Fruit fly (Drosophila melanogaster) whole organism, prepupa: ENCODE results near the gene CG18585.

Source experiments
- Blimp-1 ChIP-seq: fragments of 200-800 bp; sonication (Bioruptor generic); optimal IDR thresholded peaks from 3 replicates; lab custom pipeline; 2017; ENCODE audit warnings: missing biosample characterization, missing genetic modification characterization, mild to moderate bottlenecking, moderate library complexity, missing genetic modification reagents
- CG10669 ChIP-seq: fragments of 200-800 bp; sonication (Bioruptor generic); optimal IDR thresholded peaks from 3 replicates; lab custom pipeline; 2018; ENCODE audit warnings: missing biosample characterization, mild to moderate bottlenecking, missing genetic modification characterization, moderate library complexity
- CG11294 ChIP-seq: fragments of 200-800 bp; sonication (Bioruptor generic); IDR thresholded peaks from 2 replicates; pipeline ENCODE4 v1.3.6; 2022; ENCODE audit warnings: missing biosample characterization, missing genetic modification characterization
- CG11762 ChIP-seq: fragments of 200-800 bp; sonication (Bioruptor generic); optimal IDR thresholded peaks from 3 replicates; lab custom pipeline; 2016; ENCODE audit warnings: missing biosample characterization, missing genetic modification characterization; ENCODE audit not compliant: insufficient read depth
- CG1621 ChIP-seq: fragments of 200-800 bp; sonication (Bioruptor generic); optimal IDR thresholded peaks from 3 replicates; lab custom pipeline; 2018; ENCODE audit warnings: missing biosample characterization, mild to moderate bottlenecking, missing genetic modification characterization
- CG31627 ChIP-seq: fragments of 200-800 bp; sonication (Bioruptor generic); optimal IDR thresholded peaks from 3 replicates; lab custom pipeline; 2016; ENCODE audit warnings: missing biosample characterization, missing genetic modification characterization
- CG34406 ChIP-seq: fragments of 200-800 bp; sonication (Bioruptor generic); optimal IDR thresholded peaks from 3 replicates; lab custom pipeline; 2016; ENCODE audit warnings: missing biosample characterization, missing genetic modification characterization
- CG6163 ChIP-seq: fragments of 200-800 bp; sonication (Bioruptor generic); IDR thresholded peaks from 3 replicates; pipeline ENCODE4 v1.3.6; 2022; ENCODE audit warnings: missing biosample characterization, missing genetic modification characterization
- CG6276 ChIP-seq: fragments of 200-800 bp; sonication (Bioruptor generic); optimal IDR thresholded peaks from 2 replicates; lab custom pipeline; 2017; ENCODE audit warnings: missing biosample characterization, mild to moderate bottlenecking, missing genetic modification characterization
- CG7368 ChIP-seq: fragments of 200-800 bp; sonication (Bioruptor generic); optimal IDR thresholded peaks from 3 replicates; lab custom pipeline; 2016; ENCODE audit warnings: missing biosample characterization, missing genetic modification characterization
- CG8119 ChIP-seq: fragments of 200-800 bp; sonication (Bioruptor generic); IDR thresholded peaks from 3 replicates; pipeline ENCODE4 v1.3.6; 2022; ENCODE audit warnings: missing biosample characterization, missing genetic modification characterization
- CG8319 ChIP-seq: fragments of 200-800 bp; sonication (Bioruptor generic); optimal IDR thresholded peaks from 3 replicates; lab custom pipeline; 2016; ENCODE audit warnings: missing biosample characterization, missing genetic modification characterization
- CG8632 ChIP-seq: fragments of 200-800 bp; sonication (Bioruptor generic); optimal IDR thresholded peaks from 3 replicates; lab custom pipeline; 2016; ENCODE audit warnings: missing biosample characterization, missing genetic modification characterization
- Eip75B ChIP-seq: fragments of 200-800 bp; sonication (Bioruptor generic); optimal IDR thresholded peaks from 3 replicates; lab custom pipeline; 2016; ENCODE audit warnings: missing biosample characterization, missing genetic modification characterization
- Eip78C ChIP-seq: fragments of 200-800 bp; sonication (Bioruptor generic); peaks from one replicate; lab custom pipeline; 2016; ENCODE audit warnings: missing biosample characterization, missing genetic modification characterization
- Eip93F ChIP-seq: fragments of 200-800 bp; sonication (Bioruptor generic); optimal IDR thresholded peaks from 2 replicates; lab custom pipeline; 2016; ENCODE audit warnings: missing biosample characterization, mild to moderate bottlenecking, missing genetic modification characterization
- Ets21C ChIP-seq: fragments of 200-800 bp; sonication (Bioruptor generic); optimal IDR thresholded peaks from 3 replicates; lab custom pipeline; 2016; ENCODE audit warnings: missing biosample characterization, missing genetic modification characterization
- Ets96B ChIP-seq: fragments of 200-800 bp; optimal IDR thresholded peaks from 2 replicates; lab custom pipeline; 2019; ENCODE audit warnings: missing biosample characterization, mild to moderate bottlenecking, missing genetic modification characterization, moderate library complexity
- Gug ChIP-seq: fragments of 200-800 bp; sonication (Bioruptor generic); IDR thresholded peaks from 2 replicates; pipeline ENCODE4 v1.3.6; 2022; ENCODE audit warnings: missing biosample characterization, missing genetic modification characterization
- Hr38 ChIP-seq: sonication (Bioruptor generic); optimal IDR thresholded peaks from 2 replicates; lab custom pipeline; 2016; ENCODE audit warnings: missing biosample characterization, missing genetic modification characterization
- Lpt ChIP-seq: fragments of 200-800 bp; sonication (Bioruptor generic); optimal IDR thresholded peaks from 3 replicates; lab custom pipeline; 2016; ENCODE audit warnings: missing biosample characterization, missing genetic modification characterization
- Met ChIP-seq: fragments of 200-800 bp; sonication (Bioruptor generic); optimal IDR thresholded peaks from 3 replicates; lab custom pipeline; 2016; ENCODE audit warnings: missing biosample characterization, missing genetic modification characterization
- Smox ChIP-seq: fragments of 200-800 bp; sonication (Bioruptor generic); optimal IDR thresholded peaks from 3 replicates; lab custom pipeline; 2016; ENCODE audit warnings: missing biosample characterization, missing genetic modification characterization
- Sox102F ChIP-seq: fragments of 200-800 bp; sonication (Bioruptor generic); optimal IDR thresholded peaks from 2 replicates; lab custom pipeline; 2016; ENCODE audit warnings: missing biosample characterization, mild to moderate bottlenecking, missing genetic modification characterization
- Sox14 ChIP-seq: fragments of 200-800 bp; sonication (Bioruptor generic); optimal IDR thresholded peaks from 3 replicates; lab custom pipeline; 2016; ENCODE audit warnings: missing biosample characterization, missing genetic modification characterization
- acj6 ChIP-seq: fragments of 200-800 bp; sonication (Bioruptor generic); optimal IDR thresholded peaks from 3 replicates; lab custom pipeline; 2016; ENCODE audit warnings: missing biosample characterization, missing genetic modification characterization
- eg ChIP-seq: fragments of 200-800 bp; sonication (Bioruptor generic); IDR thresholded peaks from 3 replicates; pipeline ENCODE4 v1.3.6; 2022; ENCODE audit warnings: missing biosample characterization, missing genetic modification characterization
- esn ChIP-seq: fragments of 200-800 bp; sonication (Bioruptor generic); optimal IDR thresholded peaks from 2 replicates; lab custom pipeline; 2016; ENCODE audit warnings: missing biosample characterization, mild to moderate bottlenecking, missing genetic modification characterization, moderate library complexity
- fd59A ChIP-seq: fragments of 200-800 bp; sonication (Bioruptor generic); optimal IDR thresholded peaks from 2 replicates; lab custom pipeline; 2017; ENCODE audit warnings: missing biosample characterization, mild to moderate bottlenecking, missing genetic modification characterization, missing genetic modification reagents
- fkh ChIP-seq: fragments of 200-800 bp; sonication (Bioruptor generic); optimal IDR thresholded peaks from 3 replicates; lab custom pipeline; 2017; ENCODE audit warnings: missing biosample characterization, mild to moderate bottlenecking, missing genetic modification characterization, moderate library complexity
- lz ChIP-seq: fragments of 200-800 bp; sonication (Bioruptor generic); optimal IDR thresholded peaks from 3 replicates; lab custom pipeline; 2016; ENCODE audit warnings: missing biosample characterization, missing genetic modification characterization
- net ChIP-seq: fragments of 200-800 bp; sonication (Bioruptor generic); optimal IDR thresholded peaks from 3 replicates; lab custom pipeline; 2016; ENCODE audit warnings: missing biosample characterization, missing genetic modification characterization
- salr ChIP-seq, 2 experiments: fragments of 200-800 bp; sonication (Bioruptor generic); optimal IDR thresholded peaks; 3 replicates each; lab custom pipeline; 2016 to 2018; ENCODE audit warnings: missing biosample characterization in 2 of 2, missing genetic modification characterization in 2 of 2, mild to moderate bottlenecking in 1 of 2
- spab ChIP-seq: fragments of 200-800 bp; sonication (Bioruptor generic); optimal IDR thresholded peaks from 2 replicates; lab custom pipeline; 2017; ENCODE audit warnings: missing biosample characterization, mild to moderate bottlenecking, missing genetic modification characterization, missing genetic modification reagents
- svp ChIP-seq: fragments of 200-800 bp; sonication (Bioruptor generic); peaks from one replicate; lab custom pipeline; 2016; ENCODE audit warnings: missing biosample characterization, missing genetic modification characterization
- vri ChIP-seq: fragments of 200-800 bp; sonication (Bioruptor generic); optimal IDR thresholded peaks from 3 replicates; lab custom pipeline; 2016; ENCODE audit warnings: missing biosample characterization, mild to moderate bottlenecking, missing genetic modification characterization

The CG18585 gene

DNA sequence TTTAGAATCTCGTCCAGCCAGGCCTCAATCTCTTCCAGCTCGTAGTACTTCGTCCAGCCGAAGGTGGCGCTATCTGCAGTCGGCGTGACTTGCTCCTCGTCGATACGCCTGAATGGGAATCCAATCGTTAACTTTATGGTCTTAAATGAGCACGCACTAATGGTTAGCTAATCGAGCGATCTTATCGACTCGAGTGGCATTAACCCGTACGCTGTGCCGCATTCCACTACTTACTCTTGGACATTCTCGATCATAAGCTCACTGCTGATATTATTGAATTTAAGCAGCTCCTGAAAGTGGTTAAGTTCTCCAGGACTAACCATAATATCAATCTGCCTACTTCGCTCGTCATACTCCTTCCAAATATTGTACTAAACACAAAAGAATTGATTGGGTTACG, 412 bp downstream of the CG18585 start:
- TF ChIP-seq Met (GFP tag; lab: Kevin White, UChicago) (no peak), Ets21C (GFP tag; lab: Kevin White, UChicago) (no peak), Sox14 (no peak), spab (GFP tag; lab: Kevin White, UChicago) (no peak), CG10669 (GFP tag; lab: Kevin White, UChicago) (no peak), Blimp-1 (GFP tag; lab: Kevin White, UChicago) (no peak), Smox (GFP tag; lab: Kevin White, UChicago) (no peak), CG34406 (GFP tag; lab: Kevin White, UChicago) (no peak), fkh (GFP tag; lab: Kevin White, UChicago) (no peak), CG7368 (GFP tag; lab: Kevin White, UChicago) (no peak), CG8632 (GFP tag; lab: Kevin White, UChicago) (no peak), CG31627 (GFP tag; lab: Kevin White, UChicago) (no peak), Lpt (no peak), Hr38 (GFP tag; lab: Kevin White, UChicago) (no peak), net (no peak), Eip75B (GFP tag; lab: Kevin White, UChicago) (no peak), Sox102F (GFP tag; lab: Kevin White, UChicago) (no peak), CG11762 (GFP tag; lab: Kevin White, UChicago) (no peak), Eip93F (GFP tag; lab: Kevin White, UChicago) (no peak)

DNA sequence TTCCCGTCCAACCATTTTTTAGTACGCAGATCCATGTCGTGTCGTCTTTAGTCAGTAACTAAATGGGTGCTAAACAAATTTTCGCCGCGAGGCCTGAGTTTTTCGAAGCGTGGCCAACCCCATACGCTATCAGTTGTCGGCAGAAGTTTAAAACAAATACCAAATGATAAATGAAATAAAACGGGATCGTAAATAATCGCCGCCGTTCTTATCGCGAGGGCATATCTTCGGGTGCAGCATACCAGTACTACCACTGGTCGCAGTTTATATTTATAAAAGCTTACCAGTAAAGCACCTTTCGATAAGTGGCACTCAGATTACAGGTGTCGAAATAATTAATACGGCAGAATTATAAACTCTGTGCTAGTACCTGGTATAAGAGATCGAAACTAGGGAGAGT, 5.6 kb downstream of the CG18585 start:
- TF ChIP-seq svp (GFP tag; lab: Kevin White, UChicago): peak; percentile 15
- TF ChIP-seq CG6276: no peak
- TF ChIP-seq vri (GFP tag; lab: Kevin White, UChicago): peak; percentile 53

dm6 chr2L:7680298-7680697, 10.6 kb downstream of the CG18585 start:
- peak; percentile 0 for TF ChIP-seq vri (GFP tag; lab: Kevin White, UChicago)
- no peak for TF ChIP-seq CG8632 (GFP tag; lab: Kevin White, UChicago)
- TF ChIP-seq, all 60 proteins: peak for 1

- no peak for TF ChIP-seq CG6163
- TF ChIP-seq CG8319 (GFP tag; lab: Kevin White, UChicago): no peak
- no peak for TF ChIP-seq Smox (GFP tag; lab: Kevin White, UChicago)
- TF ChIP-seq svp (GFP tag; lab: Kevin White, UChicago): peak; percentile 74
- TF ChIP-seq Eip93F (GFP tag; lab: Kevin White, UChicago): peak; percentile 50
- no peak for TF ChIP-seq lz (GFP tag; lab: Kevin White, UChicago)
- no peak for TF ChIP-seq Ets96B (tag; lab: Kevin White, UChicago)
- TF ChIP-seq CG31627 (GFP tag; lab: Kevin White, UChicago): no peak
- no peak for TF ChIP-seq fd59A (GFP tag; lab: Kevin White, UChicago)
- peak; percentile 10 for TF ChIP-seq Eip78C
- no peak for TF ChIP-seq CG7368 (GFP tag; lab: Kevin White, UChicago)
- TF ChIP-seq eg (GFP tag; lab: Robert Waterston, UW): no peak
- TF ChIP-seq Gug (GFP tag; lab: Robert Waterston, UW): no peak
- TF ChIP-seq salr (GFP tag; optimal IDR thresholded peaks at IDR 0.05; lab: Kevin White, UChicago): no peak
- TF ChIP-seq CG8632 (GFP tag; lab: Kevin White, UChicago): no peak
- no peak for TF ChIP-seq acj6
- TF ChIP-seq Sox14: no peak
- no peak for TF ChIP-seq Ets21C (GFP tag; lab: Kevin White, UChicago)
- no peak for TF ChIP-seq CG1621
- TF ChIP-seq net: no peak
- no peak for TF ChIP-seq esn (GFP tag; lab: Kevin White, UChicago)
- no peak for TF ChIP-seq CG11294 (GFP tag; lab: Robert Waterston, UW)
- TF ChIP-seq vri (GFP tag; lab: Kevin White, UChicago): peak; percentile 92
- no peak for TF ChIP-seq CG8119 (GFP tag; lab: Robert Waterston, UW)
- no peak for TF ChIP-seq CG6276
These were observed 12.6 kb downstream of the CG18585 start for dm6 chr2L:7678095-7678784.
